Fruit fly (Drosophila melanogaster): ENCODE measurements around the gene Or10a.
A peak's percentile ranks its signal among the peaks of the same experiment; 100 is the strongest.

The Or10a gene

dm6 chrX:11452846-11453391, 35.7 kb upstream of the Or10a start (continued):
- TF ChIP-seq CG17802 (tag; optimal IDR thresholded peaks at IDR 0.05): peak; percentile 40
- no peak for TF ChIP-seq CG10431 (GFP tag; optimal IDR thresholded peaks at IDR 0.05)
- TF ChIP-seq CG7928 (GFP tag; optimal IDR thresholded peaks at IDR 0.05): no peak
- TF ChIP-seq CG3407 (GFP tag; optimal IDR thresholded peaks at IDR 0.05): peak; percentile 42
- peak in 1 of 2 experiments; percentile 39 for TF ChIP-seq Eip74EF (GFP tag; optimal IDR thresholded peaks at IDR 0.05)
- 0 out of 3 replicates have a peak, but pooled peaks have one; percentile 17 for TF ChIP-seq vnd (GFP tag; IDR thresholded peaks at IDR 0.05; ENCODE audit: partially characterized antibody)
- peak; percentile 88 for TF ChIP-seq Ptx1 (GFP tag; IDR thresholded peaks at IDR 0.05)
- peak; percentile 66 for TF ChIP-seq CG15514 (GFP tag; optimal IDR thresholded peaks at IDR 0.05)
- no peak for TF ChIP-seq CG10462 (GFP tag; optimal IDR thresholded peaks at IDR 0.05)
- TF ChIP-seq HLH4C (GFP tag; IDR thresholded peaks at IDR 0.05; ENCODE audit: partially characterized antibody): no peak
- TF ChIP-seq CG14965 (GFP tag; optimal IDR thresholded peaks at IDR 0.05; ENCODE audit: borderline replicate concordance): no peak
- peak; percentile 66 for TF ChIP-seq kay (GFP tag; optimal IDR thresholded peaks at IDR 0.05)
- peak; percentile 76 for TF ChIP-seq Rx (GFP tag; IDR thresholded peaks at IDR 0.05)
- peak; percentile 59 for TF ChIP-seq gcm (GFP tag; optimal IDR thresholded peaks at IDR 0.05)
- TF ChIP-seq lmd (GFP tag; IDR thresholded peaks at IDR 0.05): peak; percentile 87
- peak; percentile 84 for TF ChIP-seq Rfx (GFP tag; IDR thresholded peaks at IDR 0.05)
- no peak for TF ChIP-seq Neu2 (GFP tag; optimal IDR thresholded peaks at IDR 0.05; ENCODE audit: borderline replicate concordance)
- TF ChIP-seq pan (optimal IDR thresholded peaks at IDR 0.05): no peak
- peak in 1 of 2 experiments; percentile 87 for TF ChIP-seq pan (GFP tag; optimal IDR thresholded peaks at IDR 0.05 in 1 of 2, IDR thresholded peaks at IDR 0.05 in 1 of 2)
- TF ChIP-seq Usf (GFP tag; optimal IDR thresholded peaks at IDR 0.05): no peak
- peak; percentile 57; the same call in 1 of the 2 replicates for TF ChIP-seq Lim3 (GFP tag; IDR thresholded peaks at IDR 0.05)
- TF ChIP-seq Blimp-1 (GFP tag; optimal IDR thresholded peaks at IDR 0.05): peak; percentile 70
- no peak for TF ChIP-seq lov (optimal IDR thresholded peaks at IDR 0.05)
- peak; percentile 68; the same call in 2 of the 3 replicates for TF ChIP-seq lov (GFP tag; IDR thresholded peaks at IDR 0.05)
- peak; percentile 50 for TF ChIP-seq jing (GFP tag; optimal IDR thresholded peaks at IDR 0.05)
- TF ChIP-seq jumu (GFP tag; optimal IDR thresholded peaks at IDR 0.05): peak; percentile 88
- peak; percentile 64 for TF ChIP-seq BtbVII (GFP tag; optimal IDR thresholded peaks at IDR 0.05)
- peak; percentile 77 for TF ChIP-seq Aef1 (GFP tag; IDR thresholded peaks at IDR 0.05)
- TF ChIP-seq CG12299 (tag; optimal IDR thresholded peaks at IDR 0.05): peak; percentile 36
- no peak for TF ChIP-seq CG42726 (GFP tag; IDR thresholded peaks at IDR 0.05; ENCODE audit: partially characterized antibody)
- TF ChIP-seq CG11696 (GFP tag; IDR thresholded peaks at IDR 0.05): peak; percentile 77
- peak; percentile 61 for TF ChIP-seq CG8388 (GFP tag; optimal IDR thresholded peaks at IDR 0.05)
- TF ChIP-seq rib (GFP tag; IDR thresholded peaks at IDR 0.05): peak; percentile 71
- peak; percentile 57 for TF ChIP-seq Asciz (GFP tag; optimal IDR thresholded peaks at IDR 0.05)
- no peak for TF ChIP-seq Sry-δ (GFP tag; optimal IDR thresholded peaks at IDR 0.05)
- TF ChIP-seq CG31365 (tag; optimal IDR thresholded peaks at IDR 0.05): peak; percentile 34
- peak; percentile 53 for TF ChIP-seq slou (GFP tag; optimal IDR thresholded peaks at IDR 0.05)
- no peak for TF ChIP-seq hbn (GFP tag; IDR thresholded peaks at IDR 0.05; ENCODE audit: partially characterized antibody)
- no peak for TF ChIP-seq tll (GFP tag; optimal IDR thresholded peaks at IDR 0.05)
- peak; percentile 88 for TF ChIP-seq ase (GFP tag; IDR thresholded peaks at IDR 0.05)
- TF ChIP-seq br (optimal IDR thresholded peaks at IDR 0.05): no peak
- TF ChIP-seq lbe (GFP tag; optimal IDR thresholded peaks at IDR 0.05): no peak
- TF ChIP-seq CG4730 (GFP tag; IDR thresholded peaks at IDR 0.05): peak; percentile 75
- TF ChIP-seq abd-A (tag; optimal IDR thresholded peaks at IDR 0.05): no peak
- TF ChIP-seq gsb-n (tag; optimal IDR thresholded peaks at IDR 0.05): peak; percentile 66
- peak; percentile 86 for TF ChIP-seq esg (GFP tag; conservative IDR thresholded peaks at IDR 0.05)
- peak; percentile 80 for TF ChIP-seq Gug (GFP tag; IDR thresholded peaks at IDR 0.05)
- peak; percentile 66 for TF ChIP-seq al (GFP tag; IDR thresholded peaks at IDR 0.05)
- TF ChIP-seq trh (GFP tag; optimal IDR thresholded peaks at IDR 0.05): peak; percentile 35
- TF ChIP-seq CG17186 (GFP tag; optimal IDR thresholded peaks at IDR 0.05): peak; percentile 44
